Fruit fly (Drosophila melanogaster) whole organism, embryonic: ENCODE data around the gene CG14883.

Source experiments
- Awh ChIP-seq: fragments of 200-800 bp; sonication (Bioruptor generic); IDR thresholded peaks from 2 replicates; pipeline ENCODE4, ENCODE4 v1.3.6; 2022; ENCODE audit warnings: missing biosample characterization, missing genetic modification characterization
- CG10147 ChIP-seq: fragments of 200-800 bp; sonication (Bioruptor generic); optimal IDR thresholded peaks from 2 replicates; lab custom pipeline; 2019; ENCODE audit warnings: missing biosample characterization, mild to moderate bottlenecking, missing genetic modification characterization, moderate library complexity
- CG10267 ChIP-seq: fragments of 200-800 bp; sonication (Bioruptor generic); optimal IDR thresholded peaks from 2 replicates; lab custom pipeline; 2018; ENCODE audit warnings: missing biosample characterization, mild to moderate bottlenecking, missing genetic modification characterization, moderate library complexity
- CG10431 ChIP-seq: fragments of 200-800 bp; sonication (Bioruptor generic); optimal IDR thresholded peaks from 3 replicates; lab custom pipeline; 2018; ENCODE audit warnings: missing biosample characterization, mild to moderate bottlenecking, missing genetic modification characterization
- CG10979 ChIP-seq: fragments of 200-800 bp; sonication (Bioruptor generic); optimal IDR thresholded peaks from 2 replicates; lab custom pipeline; 2018; ENCODE audit warnings: missing biosample characterization, mild to moderate bottlenecking, missing genetic modification characterization, moderate library complexity
- CG11560 ChIP-seq: fragments of 200-800 bp; sonication (Bioruptor generic); IDR thresholded peaks from 3 replicates; pipeline ENCODE4 v1.3.6; 2022; ENCODE audit warnings: missing biosample characterization, missing genetic modification characterization
- CG11695 ChIP-seq: fragments of 200-800 bp; sonication (Bioruptor generic); IDR thresholded peaks from 3 replicates; pipeline ENCODE4 v1.3.6; 2022; ENCODE audit warnings: missing biosample characterization, missing genetic modification characterization
- CG14014 ChIP-seq: fragments of 200-800 bp; sonication (Bioruptor generic); IDR thresholded peaks from 2 replicates; pipeline ENCODE4 v1.3.6; 2022; ENCODE audit warnings: missing biosample characterization, missing genetic modification characterization
- CG15073 ChIP-seq: fragments of 200-800 bp; sonication (Bioruptor generic); optimal IDR thresholded peaks from 2 replicates; lab custom pipeline; 2016; ENCODE audit warnings: missing biosample characterization, missing genetic modification characterization
- CG16813 ChIP-seq: fragments of 200-800 bp; sonication (Bioruptor generic); IDR thresholded peaks from 3 replicates; pipeline ENCODE4 v1.3.6; 2022; ENCODE audit warnings: missing biosample characterization, missing genetic modification characterization; ENCODE audit not compliant: partially characterized antibody
- CG16815 ChIP-seq: fragments of 200-800 bp; sonication (Bioruptor generic); optimal IDR thresholded peaks from 3 replicates; lab custom pipeline; 2017; ENCODE audit warnings: missing biosample characterization, mild to moderate bottlenecking, missing genetic modification characterization
- CG17829 ChIP-seq: fragments of 200-800 bp; optimal IDR thresholded peaks from 2 replicates; lab custom pipeline; 2019; ENCODE audit warnings: missing biosample characterization, mild to moderate bottlenecking, missing genetic modification characterization, moderate library complexity
- CG30020 ChIP-seq: fragments of 200-800 bp; optimal IDR thresholded peaks from 2 replicates; lab custom pipeline; 2019; ENCODE audit warnings: missing biosample characterization, mild to moderate bottlenecking, missing genetic modification characterization, moderate library complexity
- CG3163 ChIP-seq: fragments of 200-800 bp; sonication (Bioruptor generic); optimal IDR thresholded peaks from 3 replicates; lab custom pipeline; 2016; ENCODE audit warnings: missing biosample characterization, missing genetic modification characterization
- CG34376 ChIP-seq: fragments of 200-800 bp; sonication (Bioruptor generic); optimal IDR thresholded peaks from 2 replicates; lab custom pipeline; 2018; ENCODE audit warnings: missing biosample characterization, mild to moderate bottlenecking, missing genetic modification characterization
- CG4424 ChIP-seq: fragments of 200-800 bp; sonication (Bioruptor generic); optimal IDR thresholded peaks from 3 replicates; lab custom pipeline; 2016; ENCODE audit warnings: missing biosample characterization, missing genetic modification characterization
- CG4707 ChIP-seq: fragments of 200-800 bp; sonication (Bioruptor generic); optimal IDR thresholded peaks from 2 replicates; lab custom pipeline; 2018; ENCODE audit warnings: missing biosample characterization, mild to moderate bottlenecking, missing genetic modification characterization, moderate library complexity
- CG4854 ChIP-seq: fragments of 200-800 bp; sonication (Bioruptor generic); optimal IDR thresholded peaks from 2 replicates; lab custom pipeline; 2016; ENCODE audit warnings: missing biosample characterization, missing genetic modification characterization, inconsistent platforms
- CG7271 ChIP-seq: fragments of 200-800 bp; sonication (Bioruptor generic); optimal IDR thresholded peaks from 2 replicates; lab custom pipeline; 2018; ENCODE audit warnings: missing biosample characterization, mild to moderate bottlenecking, missing genetic modification characterization, moderate library complexity
- CG8089 ChIP-seq: fragments of 200-800 bp; sonication (Bioruptor generic); optimal IDR thresholded peaks from 3 replicates; lab custom pipeline; 2016; ENCODE audit warnings: missing biosample characterization, missing genetic modification characterization
- CG8281 ChIP-seq: fragments of 200-800 bp; sonication (Bioruptor generic); optimal IDR thresholded peaks from 2 replicates; lab custom pipeline; 2018; ENCODE audit warnings: missing biosample characterization, mild to moderate bottlenecking, missing genetic modification characterization, moderate library complexity
- CG8924 ChIP-seq: fragments of 200-800 bp; optimal IDR thresholded peaks from 3 replicates; lab custom pipeline; 2019; ENCODE audit warnings: missing biosample characterization, mild to moderate bottlenecking, missing genetic modification characterization, moderate library complexity
- GATAe ChIP-seq: fragments of 200-800 bp; sonication (Bioruptor generic); conservative IDR thresholded peaks from 2 replicates; pipeline ENCODE4 v1.3.6; 2022; ENCODE audit warnings: missing biosample characterization, missing genetic modification characterization
- Hr51 ChIP-seq, 2 experiments: fragments of 200-800 bp; sonication (Bioruptor generic); optimal IDR thresholded peaks; 2 replicates in 1 of 2; 3 replicates in 1 of 2; lab custom pipeline; 2016 to 2018; ENCODE audit warnings: missing biosample characterization in 2 of 2, missing genetic modification characterization in 2 of 2, mild to moderate bottlenecking in 1 of 2, moderate library complexity in 1 of 2
- Hsf ChIP-seq: fragments of 200-800 bp; sonication (Bioruptor generic); optimal IDR thresholded peaks from 3 replicates; lab custom pipeline; 2016; ENCODE audit warnings: missing biosample characterization, missing genetic modification characterization
- Mad ChIP-seq: fragments of 200-800 bp; sonication (Bioruptor generic); optimal IDR thresholded peaks from 2 replicates; lab custom pipeline; 2016; ENCODE audit warnings: missing biosample characterization, missing genetic modification characterization
- Meics ChIP-seq: fragments of 200-800 bp; sonication (Bioruptor generic); optimal IDR thresholded peaks from 2 replicates; lab custom pipeline; 2017; ENCODE audit warnings: missing biosample characterization, mild to moderate bottlenecking, missing genetic modification characterization
- Neu2 ChIP-seq: fragments of 200-800 bp; sonication (Bioruptor generic); optimal IDR thresholded peaks from 3 replicates; lab custom pipeline; 2016; ENCODE audit warnings: missing biosample characterization, missing genetic modification characterization, borderline replicate concordance
- Nf-YC ChIP-seq: fragments of 200-800 bp; optimal IDR thresholded peaks from 3 replicates; lab custom pipeline; 2019; ENCODE audit warnings: missing biosample characterization, mild to moderate bottlenecking, missing genetic modification characterization, moderate library complexity
- Trl ChIP-seq, 3 experiments: fragments of >200 bp in 2 of 3; fragments of 200-800 bp in 1 of 3; sonication (Bioruptor generic) in 1 of 3; optimal IDR thresholded peaks; 2 replicates in 1 of 3; 3 replicates in 2 of 3; lab custom pipeline; 2016 to 2017; ENCODE audit warnings: missing biosample characterization in 1 of 3, missing genetic modification characterization in 1 of 3
- ato ChIP-seq: fragments of 200-800 bp; sonication (Bioruptor generic); IDR thresholded peaks from 2 replicates; pipeline ENCODE4 v1.3.6; 2022; ENCODE audit warnings: missing biosample characterization, missing genetic modification characterization; ENCODE audit not compliant: partially characterized antibody
- az2 ChIP-seq: fragments of 200-800 bp; sonication (Bioruptor generic); optimal IDR thresholded peaks from 3 replicates; lab custom pipeline; 2016; ENCODE audit warnings: missing biosample characterization, missing genetic modification characterization
- bigmax ChIP-seq: fragments of 200-800 bp; sonication (Bioruptor generic); optimal IDR thresholded peaks from 2 replicates; lab custom pipeline; 2018; ENCODE audit warnings: missing biosample characterization, mild to moderate bottlenecking, missing genetic modification characterization
- cad ChIP-seq: fragments of >200 bp; optimal IDR thresholded peaks from 2 replicates; lab custom pipeline; 2017; ENCODE audit warnings: missing biosample characterization, missing genetic modification characterization
- fd64A ChIP-seq: fragments of 200-800 bp; sonication (Bioruptor generic); optimal IDR thresholded peaks from 3 replicates; lab custom pipeline; 2018; ENCODE audit warnings: missing biosample characterization, mild to moderate bottlenecking, missing genetic modification characterization
- gcm2 ChIP-seq: fragments of 200-800 bp; sonication (Bioruptor generic); optimal IDR thresholded peaks from 2 replicates; lab custom pipeline; 2016; ENCODE audit warnings: missing biosample characterization, missing genetic modification characterization
- gsb-n ChIP-seq: fragments of 200-800 bp; sonication (Bioruptor generic); optimal IDR thresholded peaks from 3 replicates; lab custom pipeline; 2018; ENCODE audit warnings: missing biosample characterization, mild to moderate bottlenecking, missing genetic modification characterization
- ind ChIP-seq: fragments of 200-800 bp; sonication (Bioruptor generic); optimal IDR thresholded peaks from 3 replicates; lab custom pipeline; 2016; ENCODE audit warnings: missing biosample characterization, missing genetic modification characterization
- maf-S ChIP-seq: fragments of 200-800 bp; sonication (Bioruptor generic); optimal IDR thresholded peaks from 2 replicates; lab custom pipeline; 2016; ENCODE audit warnings: missing biosample characterization, missing genetic modification characterization
- mirr ChIP-seq: fragments of 200-800 bp; sonication (Bioruptor generic); optimal IDR thresholded peaks from 3 replicates; lab custom pipeline; 2018; ENCODE audit warnings: missing biosample characterization, mild to moderate bottlenecking, missing genetic modification characterization
- nerfin-1 ChIP-seq: fragments of 200-800 bp; sonication (Bioruptor generic); optimal IDR thresholded peaks from 3 replicates; lab custom pipeline; 2019; ENCODE audit warnings: missing biosample characterization, mild to moderate bottlenecking, missing genetic modification characterization, moderate library complexity
- nerfin-2 ChIP-seq: fragments of 200-800 bp; sonication (Bioruptor generic); IDR thresholded peaks from 2 replicates; pipeline ENCODE4 v1.3.6; 2022; ENCODE audit warnings: missing biosample characterization, missing genetic modification characterization; ENCODE audit not compliant: partially characterized antibody
- org-1 ChIP-seq: fragments of 200-800 bp; sonication (Bioruptor generic); optimal IDR thresholded peaks from 2 replicates; lab custom pipeline; 2017; ENCODE audit warnings: missing biosample characterization, missing genetic modification characterization
- otp ChIP-seq: fragments of 200-800 bp; sonication (Bioruptor generic); IDR thresholded peaks from 3 replicates; pipeline ENCODE4, ENCODE4 v1.3.6; 2022; ENCODE audit warnings: missing biosample characterization, missing genetic modification characterization
- peb ChIP-seq: fragments of 200-800 bp; sonication (Bioruptor generic); IDR thresholded peaks from 2 replicates; pipeline ENCODE4 v1.3.6; 2022; ENCODE audit warnings: missing biosample characterization, missing genetic modification characterization
- sens ChIP-seq: fragments of 200-800 bp; sonication (Bioruptor generic); peaks from one replicate; lab custom pipeline; 2016; ENCODE audit warnings: missing biosample characterization, missing genetic modification characterization
- tna ChIP-seq: fragments of 200-800 bp; sonication (Bioruptor generic); IDR thresholded peaks from 2 replicates; pipeline ENCODE4 v1.3.6; 2022; ENCODE audit warnings: missing biosample characterization, missing genetic modification characterization; ENCODE audit not compliant: partially characterized antibody
- trh ChIP-seq: fragments of 200-800 bp; sonication (Bioruptor generic); optimal IDR thresholded peaks from 2 replicates; lab custom pipeline; 2016; ENCODE audit warnings: missing biosample characterization, missing genetic modification characterization
- unc-4 ChIP-seq: fragments of 200-800 bp; sonication (Bioruptor generic); IDR thresholded peaks from 2 replicates; pipeline ENCODE4 v1.3.6; 2022; ENCODE audit warnings: missing biosample characterization, missing genetic modification characterization; ENCODE audit not compliant: partially characterized antibody

The CG14883 gene

DNA sequence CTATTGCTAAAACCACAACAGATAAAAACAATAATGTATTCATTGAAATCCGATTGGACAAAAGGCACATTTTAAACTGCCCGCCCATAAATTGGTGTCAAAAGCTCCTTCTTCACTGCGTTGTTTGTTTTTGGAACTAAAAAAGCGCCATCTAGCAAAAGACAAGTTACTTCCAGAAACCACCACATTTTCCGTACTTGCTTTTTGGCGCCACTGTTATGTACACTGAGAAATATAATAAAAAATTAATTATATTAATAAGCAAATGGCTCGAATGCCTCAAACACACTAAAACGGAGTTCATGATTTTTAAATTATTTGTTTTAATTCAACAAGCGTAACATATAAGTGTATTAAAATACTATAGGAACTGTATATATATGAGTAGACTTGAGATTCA is 41.5 kb downstream of the CG14883 start (continued):
- TF ChIP-seq ind (GFP tag; lab: Kevin White, UChicago), result peak; percentile 78
- peak; percentile 37 for TF ChIP-seq CG7271 (tag; lab: Kevin White, UChicago)
- no peak for TF ChIP-seq Neu2 (GFP tag; lab: Kevin White, UChicago)
- TF ChIP-seq nerfin-2 (GFP tag; lab: Robert Waterston, UW), result no peak
- TF ChIP-seq CG10979 (tag; lab: Kevin White, UChicago), result peak; percentile 82
- TF ChIP-seq CG11560 (tag; lab: Robert Waterston, UW), result peak; percentile 76
- peak; percentile 77 for TF ChIP-seq CG4424
- TF ChIP-seq Mad (GFP tag; lab: Kevin White, UChicago), result peak; percentile 69
- TF ChIP-seq CG10267 (tag; lab: Kevin White, UChicago), result peak; percentile 84
- peak; percentile 69 for TF ChIP-seq peb (GFP tag; lab: Robert Waterston, UW)
- TF ChIP-seq CG17829 (tag; lab: Kevin White, UChicago), result peak; percentile 89
- no peak for TF ChIP-seq mirr (GFP tag; lab: Kevin White, UChicago)
- TF ChIP-seq az2 (GFP tag; lab: Kevin White, UChicago), result peak; percentile 88
- TF ChIP-seq Hr51 (GFP tag; optimal IDR thresholded peaks at IDR 0.05; lab: Kevin White, UChicago), result peak; percentile 67 to 88
- peak; percentile 50 for TF ChIP-seq CG8281 (tag; lab: Kevin White, UChicago)
- no peak for TF ChIP-seq Trl (optimal IDR thresholded peaks at IDR 0.05; lab: Kevin White, UChicago)
- peak; percentile 80 for TF ChIP-seq Trl (GFP tag; optimal IDR thresholded peaks at IDR 0.05; lab: Kevin White, UChicago)
- TF ChIP-seq Nf-YC, result peak; percentile 74
- peak; percentile 75 for TF ChIP-seq gsb-n
- peak; percentile 88 for TF ChIP-seq Meics (GFP tag; lab: Kevin White, UChicago)
- TF ChIP-seq sens (GFP tag; lab: Kevin White, UChicago), result peak; percentile 88
- TF ChIP-seq CG4707 (GFP tag; lab: Kevin White, UChicago), result peak; percentile 64
- peak; percentile 41; the same call in 1 of the 2 replicates for TF ChIP-seq ato (GFP tag; lab: Robert Waterston, UW)
- peak; percentile 44 for TF ChIP-seq CG15073
- no peak for TF ChIP-seq CG16813 (GFP tag; lab: Robert Waterston, UW)
- peak; percentile 63 for TF ChIP-seq nerfin-1 (tag; lab: Kevin White, UChicago)
- TF ChIP-seq CG10147 (GFP tag; lab: Kevin White, UChicago), result peak; percentile 76
- TF ChIP-seq CG4854 (GFP tag; lab: Kevin White, UChicago), result peak; percentile 72
- TF ChIP-seq bigmax (GFP tag; lab: Kevin White, UChicago), result no peak
- TF ChIP-seq CG8924 (tag; lab: Kevin White, UChicago), result peak; percentile 79
- TF ChIP-seq CG8089 (GFP tag; lab: Kevin White, UChicago), result peak; percentile 49
- peak; percentile 79 for TF ChIP-seq Hsf (GFP tag; lab: Kevin White, UChicago)
- no peak for TF ChIP-seq unc-4 (GFP tag; lab: Robert Waterston, UW)
- TF ChIP-seq CG11695 (GFP tag; lab: Robert Waterston, UW), result peak; percentile 86
- TF ChIP-seq tna (GFP tag; lab: Robert Waterston, UW), result no peak
- no peak for TF ChIP-seq cad (GFP tag; lab: Kevin White, UChicago)
- TF ChIP-seq org-1 (GFP tag; lab: Kevin White, UChicago), result peak; percentile 51
- peak; percentile 39 for TF ChIP-seq gcm2
- TF ChIP-seq CG34376 (GFP tag; lab: Kevin White, UChicago), result no peak
- peak; percentile 56 for TF ChIP-seq CG16815 (GFP tag; lab: Kevin White, UChicago)
- TF ChIP-seq CG10431 (GFP tag; lab: Kevin White, UChicago), result peak; percentile 52
- no peak for TF ChIP-seq fd64A
- peak; percentile 60 for TF ChIP-seq CG14014
- peak; percentile 66 for TF ChIP-seq trh
- peak; percentile 47 for TF ChIP-seq CG3163 (GFP tag; lab: Kevin White, UChicago)
- TF ChIP-seq GATAe (GFP tag; lab: Robert Waterston, UW), result peak; percentile 53; the same call in 1 of the 2 replicates
- peak; percentile 85 for TF ChIP-seq otp
- peak; percentile 61 for TF ChIP-seq maf-S (GFP tag; lab: Kevin White, UChicago)
- TF ChIP-seq CG30020 (tag; lab: Kevin White, UChicago), result no peak
- peak; percentile 83 for TF ChIP-seq Awh (GFP tag; lab: Robert Waterston, UW)
